Fruit fly (Drosophila melanogaster) whole organism, embryonic: Measurements from ENCODE around the gene CG43999.
A peak's percentile ranks its signal among the peaks of the same experiment; 100 is the strongest.

ENCODE experiments used
- ATbp ChIP-seq: fragments of 200-800 bp; sonication (Bioruptor generic); optimal IDR thresholded peaks from 2 replicates; lab custom pipeline; 2017; ENCODE audit warnings: missing biosample characterization, mild to moderate bottlenecking, missing genetic modification characterization, missing genetic modification reagents
- Abd-B ChIP-seq: fragments of 200-800 bp; sonication (Bioruptor generic); optimal IDR thresholded peaks from 2 replicates; lab custom pipeline; 2018; ENCODE audit warnings: missing biosample characterization, mild to moderate bottlenecking, missing genetic modification characterization, moderate library complexity
- Aef1 ChIP-seq: fragments of 200-800 bp; sonication (Bioruptor generic); IDR thresholded peaks from 3 replicates; pipeline ENCODE4 v1.3.6; 2022; ENCODE audit warnings: missing biosample characterization, missing genetic modification characterization
- CG10565 ChIP-seq: fragments of 200-800 bp; sonication (Bioruptor generic); optimal IDR thresholded peaks from 3 replicates; lab custom pipeline; 2016; ENCODE audit warnings: missing biosample characterization, mild to moderate bottlenecking, missing genetic modification characterization
- CG31365 ChIP-seq: fragments of 200-800 bp; sonication (Bioruptor generic); optimal IDR thresholded peaks from 2 replicates; lab custom pipeline; 2018; ENCODE audit warnings: missing biosample characterization, mild to moderate bottlenecking, missing genetic modification characterization
- CG3163 ChIP-seq: fragments of 200-800 bp; sonication (Bioruptor generic); optimal IDR thresholded peaks from 3 replicates; lab custom pipeline; 2016; ENCODE audit warnings: missing biosample characterization, missing genetic modification characterization
- CG3407 ChIP-seq: fragments of 200-800 bp; sonication (Bioruptor generic); optimal IDR thresholded peaks from 2 replicates; lab custom pipeline; 2018; ENCODE audit warnings: missing biosample characterization, mild to moderate bottlenecking, missing genetic modification characterization
- CG34376 ChIP-seq: fragments of 200-800 bp; sonication (Bioruptor generic); optimal IDR thresholded peaks from 2 replicates; lab custom pipeline; 2018; ENCODE audit warnings: missing biosample characterization, mild to moderate bottlenecking, missing genetic modification characterization
- CG34422 ChIP-seq: fragments of 200-800 bp; sonication (Bioruptor generic); IDR thresholded peaks from 3 replicates; pipeline ENCODE4 v1.3.6; 2022; ENCODE audit warnings: missing biosample characterization, missing genetic modification characterization
- CG3838 ChIP-seq: fragments of 200-800 bp; sonication (Bioruptor generic); optimal IDR thresholded peaks from 3 replicates; lab custom pipeline; 2016; ENCODE audit warnings: missing biosample characterization, missing genetic modification characterization
- CG6254 ChIP-seq: fragments of 200-800 bp; sonication (Bioruptor generic); optimal IDR thresholded peaks from 3 replicates; lab custom pipeline; 2017; ENCODE audit warnings: mild to moderate bottlenecking, missing biosample characterization, missing genetic modification reagents, missing genetic modification characterization
- CG6854 ChIP-seq: fragments of 200-800 bp; sonication (Bioruptor generic); optimal IDR thresholded peaks from 3 replicates; lab custom pipeline; 2017; ENCODE audit warnings: missing biosample characterization, mild to moderate bottlenecking, missing genetic modification characterization
- CG9727 ChIP-seq: fragments of 200-800 bp; sonication (Bioruptor generic); optimal IDR thresholded peaks from 3 replicates; lab custom pipeline; 2017; ENCODE audit warnings: missing biosample characterization, mild to moderate bottlenecking, missing genetic modification characterization
- CoRest ChIP-seq: fragments of 200-800 bp; sonication (Bioruptor generic); optimal IDR thresholded peaks from 3 replicates; lab custom pipeline; 2018; ENCODE audit warnings: missing biosample characterization, mild to moderate bottlenecking, missing genetic modification characterization, moderate library complexity
- Dip3 ChIP-seq: fragments of 200-800 bp; sonication (Bioruptor generic); optimal IDR thresholded peaks from 3 replicates; lab custom pipeline; 2016; ENCODE audit warnings: missing biosample characterization, missing genetic modification characterization
- Dll ChIP-seq: fragments of 200-800 bp; sonication (Bioruptor generic); IDR thresholded peaks from 4 replicates; pipeline ENCODE4 v1.3.6; 2022; ENCODE audit warnings: missing biosample characterization, missing genetic modification characterization; ENCODE audit not compliant: partially characterized antibody
- ERR ChIP-seq: fragments of 200-800 bp; sonication (Bioruptor generic); optimal IDR thresholded peaks from 2 replicates; lab custom pipeline; 2016; ENCODE audit warnings: missing biosample characterization, missing genetic modification characterization
- Elba2 ChIP-seq: fragments of 200-800 bp; sonication (Bioruptor generic); optimal IDR thresholded peaks from 3 replicates; lab custom pipeline; 2016; ENCODE audit warnings: missing biosample characterization, missing genetic modification characterization
- Gsc ChIP-seq: fragments of 200-800 bp; sonication (Bioruptor generic); IDR thresholded peaks from 2 replicates; pipeline ENCODE4 v1.3.6; 2022; ENCODE audit warnings: missing biosample characterization, missing genetic modification characterization
- Lhr ChIP-seq: fragments of 200-800 bp; sonication (Bioruptor generic); optimal IDR thresholded peaks from 3 replicates; lab custom pipeline; 2017; ENCODE audit warnings: mild to moderate bottlenecking, missing biosample characterization, missing genetic modification reagents, missing genetic modification characterization
- NC2α ChIP-seq: fragments of 200-800 bp; sonication (Bioruptor generic); optimal IDR thresholded peaks from 2 replicates; lab custom pipeline; 2016; ENCODE audit warnings: missing biosample characterization, missing genetic modification characterization
- NC2β ChIP-seq: fragments of 200-800 bp; sonication (Bioruptor generic); optimal IDR thresholded peaks from 2 replicates; lab custom pipeline; 2016; ENCODE audit warnings: missing biosample characterization, missing genetic modification characterization
- Optix ChIP-seq: fragments of 200-800 bp; sonication (Bioruptor generic); IDR thresholded peaks from 3 replicates; pipeline ENCODE4 v1.3.6; 2022; ENCODE audit warnings: missing biosample characterization, missing genetic modification characterization
- Ravus ChIP-seq: fragments of 200-800 bp; sonication (Bioruptor generic); IDR thresholded peaks from 2 replicates; pipeline ENCODE4 v1.3.6; 2022; ENCODE audit warnings: missing biosample characterization, missing genetic modification characterization
- Rfx ChIP-seq: fragments of 200-800 bp; sonication (Bioruptor generic); IDR thresholded peaks from 2 replicates; pipeline ENCODE4 v1.3.6; 2022; ENCODE audit warnings: missing biosample characterization, missing genetic modification characterization
- Side ChIP-seq: fragments of 200-800 bp; sonication (Bioruptor generic); optimal IDR thresholded peaks from 2 replicates; lab custom pipeline; 2016; ENCODE audit warnings: missing biosample characterization, missing genetic modification characterization
- Sox102F ChIP-seq: fragments of 200-800 bp; sonication (Bioruptor generic); optimal IDR thresholded peaks from 2 replicates; lab custom pipeline; 2018; ENCODE audit warnings: missing biosample characterization, mild to moderate bottlenecking, missing genetic modification characterization, moderate library complexity
- Spps ChIP-seq: fragments of 200-800 bp; sonication (Bioruptor generic); optimal IDR thresholded peaks from 2 replicates; lab custom pipeline; 2018; ENCODE audit warnings: missing biosample characterization, mild to moderate bottlenecking, missing genetic modification characterization
- Stat92E ChIP-seq, 3 experiments: fragments of >200 bp in 2 of 3; fragments of 200-800 bp in 1 of 3; sonication (Bioruptor generic) in 1 of 3; optimal IDR thresholded peaks; 2 replicates each; lab custom pipeline; 2017 to 2019; ENCODE audit warnings: missing biosample characterization in 3 of 3, missing genetic modification characterization in 3 of 3, mild to moderate bottlenecking in 1 of 3, moderate library complexity in 1 of 3
- Vsx1 ChIP-seq: fragments of 200-800 bp; sonication (Bioruptor generic); optimal IDR thresholded peaks from 2 replicates; lab custom pipeline; 2017; ENCODE audit warnings: missing biosample characterization, mild to moderate bottlenecking, missing genetic modification characterization, missing genetic modification reagents
- ato ChIP-seq: fragments of 200-800 bp; sonication (Bioruptor generic); IDR thresholded peaks from 2 replicates; pipeline ENCODE4 v1.3.6; 2022; ENCODE audit warnings: missing biosample characterization, missing genetic modification characterization; ENCODE audit not compliant: partially characterized antibody
- bigmax ChIP-seq: fragments of 200-800 bp; sonication (Bioruptor generic); optimal IDR thresholded peaks from 2 replicates; lab custom pipeline; 2018; ENCODE audit warnings: missing biosample characterization, mild to moderate bottlenecking, missing genetic modification characterization
- cato ChIP-seq: fragments of 200-800 bp; sonication (Bioruptor generic); optimal IDR thresholded peaks from 2 replicates; lab custom pipeline; 2016; ENCODE audit warnings: missing biosample characterization, missing genetic modification characterization, borderline replicate concordance
- cwo ChIP-seq: fragments of 200-800 bp; sonication (Bioruptor generic); optimal IDR thresholded peaks from 3 replicates; lab custom pipeline; 2017; ENCODE audit warnings: missing biosample characterization, missing genetic modification characterization, mild to moderate bottlenecking, moderate library complexity, missing genetic modification reagents
- dpn ChIP-seq, 2 experiments: fragments of 200-800 bp; sonication (Bioruptor generic); optimal IDR thresholded peaks; 3 replicates each; lab custom pipeline; 2016; ENCODE audit warnings: missing biosample characterization in 2 of 2, missing genetic modification characterization in 2 of 2
- fru ChIP-seq: fragments of >200 bp; optimal IDR thresholded peaks from 2 replicates; lab custom pipeline; 2017
- gt ChIP-seq: fragments of 200-800 bp; sonication (Bioruptor generic); IDR thresholded peaks from 2 replicates; pipeline ENCODE4 v1.3.6; 2022; ENCODE audit warnings: missing biosample characterization, missing genetic modification characterization
- hth ChIP-seq: fragments of >200 bp; optimal IDR thresholded peaks from 2 replicates; lab custom pipeline; 2017; ENCODE audit warnings: inconsistent platforms
- jigr1 ChIP-seq: fragments of 200-800 bp; sonication (Bioruptor generic); IDR thresholded peaks from 3 replicates; pipeline ENCODE4 v1.3.6; 2022; ENCODE audit warnings: missing biosample characterization, missing genetic modification characterization
- jumu ChIP-seq: fragments of 200-800 bp; sonication (Bioruptor generic); optimal IDR thresholded peaks from 3 replicates; lab custom pipeline; 2016; ENCODE audit warnings: missing biosample characterization, missing genetic modification characterization
- mam ChIP-seq: fragments of 200-800 bp; sonication (Bioruptor generic); optimal IDR thresholded peaks from 3 replicates; lab custom pipeline; 2016; ENCODE audit warnings: missing biosample characterization, missing genetic modification characterization
- pfk ChIP-seq: fragments of 200-800 bp; sonication (Bioruptor generic); optimal IDR thresholded peaks from 2 replicates; lab custom pipeline; 2018; ENCODE audit warnings: missing biosample characterization, mild to moderate bottlenecking, missing genetic modification characterization, moderate library complexity
- pnt ChIP-seq: fragments of 200-800 bp; sonication (Bioruptor generic); optimal IDR thresholded peaks from 3 replicates; lab custom pipeline; 2016; ENCODE audit warnings: missing biosample characterization, missing genetic modification characterization
- row ChIP-seq: fragments of 200-800 bp; sonication (Bioruptor generic); IDR thresholded peaks from 3 replicates; pipeline ENCODE4 v1.3.6; 2022; ENCODE audit warnings: missing biosample characterization, missing genetic modification characterization
- sc ChIP-seq, 3 experiments: fragments of >200 bp in 2 of 3; fragments of 200-800 bp in 1 of 3; sonication (Bioruptor generic) in 1 of 3; optimal IDR thresholded peaks; 2 replicates in 2 of 3; 3 replicates in 1 of 3; lab custom pipeline; 2017; ENCODE audit warnings: mild to moderate bottlenecking in 1 of 3, missing biosample characterization in 1 of 3, missing genetic modification characterization in 1 of 3, missing genetic modification reagents in 1 of 3
- sob ChIP-seq: fragments of 200-800 bp; sonication (Bioruptor generic); IDR thresholded peaks from 2 replicates; pipeline ENCODE4 v1.3.6; 2022; ENCODE audit warnings: missing biosample characterization, missing genetic modification characterization
- sqz ChIP-seq: fragments of 200-800 bp; sonication (Bioruptor generic); optimal IDR thresholded peaks from 3 replicates; lab custom pipeline; 2018; ENCODE audit warnings: missing biosample characterization, mild to moderate bottlenecking, missing genetic modification characterization
- stc ChIP-seq: fragments of 200-800 bp; sonication (Bioruptor generic); IDR thresholded peaks from 2 replicates; pipeline ENCODE4 v1.3.6; 2022; ENCODE audit warnings: missing biosample characterization, missing genetic modification characterization
- tgo ChIP-seq: fragments of 200-800 bp; sonication (Bioruptor generic); IDR thresholded peaks from 3 replicates; pipeline ENCODE4 v1.3.6; 2022; ENCODE audit warnings: missing biosample characterization, missing genetic modification characterization
- tna ChIP-seq: fragments of 200-800 bp; sonication (Bioruptor generic); IDR thresholded peaks from 2 replicates; pipeline ENCODE4 v1.3.6; 2022; ENCODE audit warnings: missing biosample characterization, missing genetic modification characterization; ENCODE audit not compliant: partially characterized antibody
- vvl ChIP-seq: fragments of 200-800 bp; sonication (Bioruptor generic); IDR thresholded peaks from 2 replicates; pipeline ENCODE4 v1.3.6; 2022; ENCODE audit warnings: missing biosample characterization, missing genetic modification characterization
- zf30C ChIP-seq: fragments of 200-800 bp; sonication (Bioruptor generic); optimal IDR thresholded peaks from 3 replicates; lab custom pipeline; 2018; ENCODE audit warnings: missing biosample characterization, mild to moderate bottlenecking, missing genetic modification characterization

The CG43999 gene

dm6 chr3R:23947002-23947401 lies 18.2 kb upstream of the CG43999 start (continued):
- no peak for TF ChIP-seq row (GFP tag; lab: Robert Waterston, UW)
- no peak for TF ChIP-seq Ravus (GFP tag; lab: Robert Waterston, UW)
- 0 out of 2 replicates have a peak, but pooled peaks have one; percentile 15 for TF ChIP-seq vvl (GFP tag; lab: Robert Waterston, UW)
- TF ChIP-seq CG6854 (GFP tag; lab: Kevin White, UChicago): peak; percentile 27
- no peak for TF ChIP-seq jumu
- no peak for TF ChIP-seq mam
- no peak for TF ChIP-seq CG3838 (GFP tag; lab: Kevin White, UChicago)
- TF ChIP-seq NC2β (GFP tag; lab: Kevin White, UChicago): no peak
- no peak for TF ChIP-seq gt (GFP tag; lab: Robert Waterston, UW)
- peak; percentile 81 for TF ChIP-seq ATbp (GFP tag; lab: Kevin White, UChicago)
- no peak for TF ChIP-seq tgo (GFP tag; lab: Robert Waterston, UW)
- no peak for TF ChIP-seq NC2α (GFP tag; lab: Kevin White, UChicago)
- peak; percentile 2 for TF ChIP-seq CoRest (tag; lab: Kevin White, UChicago)
- no peak for TF ChIP-seq Aef1
- TF ChIP-seq Dll (GFP tag; lab: Robert Waterston, UW): no peak
- TF ChIP-seq Abd-B (GFP tag; lab: Kevin White, UChicago): no peak
- TF ChIP-seq ERR (GFP tag; lab: Kevin White, UChicago): no peak
- no peak for TF ChIP-seq Gsc (GFP tag; lab: Robert Waterston, UW)
- TF ChIP-seq Optix (GFP tag; lab: Robert Waterston, UW): no peak
- TF ChIP-seq Stat92E (GFP tag; optimal IDR thresholded peaks at IDR 0.05; lab: Kevin White, UChicago): no peak
- no peak for TF ChIP-seq zf30C (GFP tag; lab: Kevin White, UChicago)
- no peak for TF ChIP-seq Elba2
- peak; percentile 17 for TF ChIP-seq CG6254 (GFP tag; lab: Kevin White, UChicago)
- no peak for TF ChIP-seq CG3163 (GFP tag; lab: Kevin White, UChicago)
- TF ChIP-seq sob (GFP tag; lab: Robert Waterston, UW): no peak
- no peak for TF ChIP-seq sc (optimal IDR thresholded peaks at IDR 0.05; lab: Kevin White, UChicago)
- no peak for TF ChIP-seq sc (GFP tag; optimal IDR thresholded peaks at IDR 0.05; lab: Kevin White, UChicago)
- no peak for TF ChIP-seq CG10565 (GFP tag; lab: Kevin White, UChicago)
- no peak for TF ChIP-seq CG34376 (GFP tag; lab: Kevin White, UChicago)
- TF ChIP-seq dpn (GFP tag; optimal IDR thresholded peaks at IDR 0.05; lab: Kevin White, UChicago): no peak
- TF ChIP-seq bigmax (GFP tag; lab: Kevin White, UChicago): no peak
- TF ChIP-seq sqz: no peak
- no peak for TF ChIP-seq jigr1
- no peak for TF ChIP-seq hth (lab: Kevin White, UChicago)
- no peak for TF ChIP-seq Lhr (GFP tag; lab: Kevin White, UChicago)
- TF ChIP-seq Dip3 (GFP tag; lab: Kevin White, UChicago): no peak
- peak; percentile 10 for TF ChIP-seq Vsx1 (GFP tag; lab: Kevin White, UChicago)
- TF ChIP-seq CG9727: no peak
- TF ChIP-seq pnt (GFP tag; lab: Kevin White, UChicago): no peak
- peak; percentile 32 for TF ChIP-seq CG31365 (tag; lab: Kevin White, UChicago)
- TF ChIP-seq cato (GFP tag; lab: Kevin White, UChicago): no peak
- TF ChIP-seq Rfx (GFP tag; lab: Robert Waterston, UW): no peak
- no peak for TF ChIP-seq CG34422 (GFP tag; lab: Robert Waterston, UW)
- TF ChIP-seq CG3407 (GFP tag; lab: Kevin White, UChicago): peak; percentile 45
- TF ChIP-seq cwo (GFP tag; lab: Kevin White, UChicago): no peak
- no peak for TF ChIP-seq pfk (GFP tag; lab: Kevin White, UChicago)
- peak; percentile 33; the same call in 1 of the 2 replicates for TF ChIP-seq stc
- TF ChIP-seq fru (lab: Kevin White, UChicago): no peak
- TF ChIP-seq Spps: no peak
- TF ChIP-seq ato (GFP tag; lab: Robert Waterston, UW): no peak
- no peak for TF ChIP-seq tna (GFP tag; lab: Robert Waterston, UW)
- TF ChIP-seq Side (GFP tag; lab: Kevin White, UChicago): no peak
- no peak for TF ChIP-seq Sox102F (GFP tag; lab: Kevin White, UChicago)
